Fruit fly (Drosophila melanogaster) whole organism, larva: ENCODE measurements around the gene CG15144.

Experiments used
- noc ChIP-seq: fragments of 200-800 bp; sonication (Bioruptor generic); optimal IDR thresholded peaks from 3 replicates; lab custom pipeline; 2019; ENCODE audit warnings: missing biosample characterization, mild to moderate bottlenecking, missing genetic modification characterization, moderate library complexity

The CG15144 gene

dm6 chr2L:17529022-17529421, at the start of gene CG15144:
Gene CG15144 (minus strand): TSS chr2L:17529122.
- no peak for TF ChIP-seq noc (tag; lab: Kevin White, UChicago)

- TF ChIP-seq noc (tag; lab: Kevin White, UChicago) = no peak
These were observed 45.5 kb upstream of the CG15144 start for dm6 chr2L:17574337-17574912.

dm6 chr2L:17573063-17573462, 44.1 kb upstream of the CG15144 start:
- no peak for TF ChIP-seq noc (tag; lab: Kevin White, UChicago)

- TF ChIP-seq noc (tag; lab: Kevin White, UChicago) = no peak
These were observed 36.8 kb upstream of the CG15144 start for dm6 chr2L:17565734-17566133.

- TF ChIP-seq noc (tag; lab: Kevin White, UChicago) = no peak
These were observed 35.8 kb upstream of the CG15144 start for dm6 chr2L:17564682-17565081.

dm6 chr2L:17561914-17562313, 33.0 kb upstream of the CG15144 start:
- TF ChIP-seq noc (tag; lab: Kevin White, UChicago) = no peak

dm6 chr2L:17560125-17561019, 31.4 kb upstream of the CG15144 start:
- TF ChIP-seq noc (tag; lab: Kevin White, UChicago) = no peak

- no peak for TF ChIP-seq noc (tag; lab: Kevin White, UChicago)
These were observed 30.4 kb upstream of the CG15144 start for dm6 chr2L:17559275-17559674.

- TF ChIP-seq noc (tag; lab: Kevin White, UChicago) = peak; percentile 31
These were observed 29.3 kb upstream of the CG15144 start for dm6 chr2L:17558111-17558773.

- no peak for TF ChIP-seq noc (tag; lab: Kevin White, UChicago)
These were observed 26.7 kb upstream of the CG15144 start, which contains the start of gene CG7094 for dm6 chr2L:17555665-17556064. Gene CG7094 (minus strand): TSS chr2L:17555765.

dm6 chr2L:17542661-17543278, 13.8 kb upstream of the CG15144 start:
- TF ChIP-seq noc (tag; lab: Kevin White, UChicago) = no peak

dm6 chr2L:17541106-17541505, 12.2 kb upstream of the CG15144 start:
- TF ChIP-seq noc (tag; lab: Kevin White, UChicago) = no peak

- TF ChIP-seq noc (tag; lab: Kevin White, UChicago) = no peak
These were observed 4.9 kb upstream of the CG15144 start for dm6 chr2L:17533794-17534193.

dm6 chr2L:17532134-17532533, 3.2 kb upstream of the CG15144 start, which contains the start of gene CG15145:
Gene CG15145 (minus strand): TSS chr2L:17532234.
- TF ChIP-seq noc (tag; lab: Kevin White, UChicago) = no peak

- TF ChIP-seq noc (tag; lab: Kevin White, UChicago) = no peak
These were observed 4.5 kb downstream of the CG15144 start, which contains the start of gene CG15143 for dm6 chr2L:17524449-17524848. Gene CG15143 (minus strand): TSS chr2L:17524549.
